Worm (Caenorhabditis elegans): ENCODE measurements around the gene daf-2.
A peak's percentile ranks its signal among the peaks of the same experiment; 100 is the strongest.

Gene daf-2

ce11 chrIII:3067909-3068455 is 27.3 kb upstream of the daf-2 start, which contains the start of gene ubl-1 (continued):
- TF ChIP-seq unc-39 (tag; optimal IDR thresholded peaks at IDR 0.05) (no peak), skn-1 (tag; optimal IDR thresholded peaks at IDR 0.05) (peak; percentile 69), nhr-43 (tag; optimal IDR thresholded peaks at IDR 0.05; ENCODE audit: poor library complexity, severe bottlenecking) (peak; percentile 61), nhr-76 (tag; optimal IDR thresholded peaks at IDR 0.05) (no peak), eor-1 (tag; optimal IDR thresholded peaks at IDR 0.05) (no peak), nhr-11 (tag; optimal IDR thresholded peaks at IDR 0.05) (peak; percentile 41)

ce11 chrIII:3066769-3067168 is 26.1 kb upstream of the daf-2 start:
- TF ChIP-seq nhr-67 (tag; optimal IDR thresholded peaks at IDR 0.05): no peak
- TF ChIP-seq mml-1 (tag; optimal IDR thresholded peaks at IDR 0.05): no peak
- TF ChIP-seq nhr-28 (tag; optimal IDR thresholded peaks at IDR 0.05): no peak
- no peak for TF ChIP-seq unc-39 (tag; optimal IDR thresholded peaks at IDR 0.05)
- TF ChIP-seq nhr-237 (tag; optimal IDR thresholded peaks at IDR 0.05): no peak
- TF ChIP-seq ZK546.5 (tag; optimal IDR thresholded peaks at IDR 0.05): no peak
- TF ChIP-seq nfya-1 (tag; optimal IDR thresholded peaks at IDR 0.05; ENCODE audit: insufficient read depth): no peak
- TF ChIP-seq daf-12 (tag; optimal IDR thresholded peaks at IDR 0.05): no peak
- no peak for TF ChIP-seq nhr-77 (tag; optimal IDR thresholded peaks at IDR 0.05)
- no peak for TF ChIP-seq ceh-28 (tag; optimal IDR thresholded peaks at IDR 0.05)
- no peak for TF ChIP-seq tbx-2 (tag; optimal IDR thresholded peaks at IDR 0.05)
- no peak for TF ChIP-seq aly-2 (tag; optimal IDR thresholded peaks at IDR 0.05)
- no peak for TF ChIP-seq fkh-2 (tag; optimal IDR thresholded peaks at IDR 0.05)
- no peak for TF ChIP-seq ama-1 (optimal IDR thresholded peaks at IDR 0.05)
- TF ChIP-seq mdl-1 (tag; optimal IDR thresholded peaks at IDR 0.05): no peak

ce11 chrIII:3065876-3066509 is 25.3 kb upstream of the daf-2 start:
- TF ChIP-seq nhr-12 (tag; optimal IDR thresholded peaks at IDR 0.05) (no peak), nfya-1 (tag; optimal IDR thresholded peaks at IDR 0.05; ENCODE audit: insufficient read depth) (peak; percentile 66), jun-1 (tag; optimal IDR thresholded peaks at IDR 0.05) (peak; percentile 60), hmg-11 (tag; optimal IDR thresholded peaks at IDR 0.05) (peak; percentile 39), zag-1 (tag; optimal IDR thresholded peaks at IDR 0.05) (no peak), egl-27 (tag; optimal IDR thresholded peaks at IDR 0.05) (no peak), pha-4 (tag; optimal IDR thresholded peaks at IDR 0.05) (peak; percentile 86), pqm-1 (tag; optimal IDR thresholded peaks at IDR 0.05) (peak; percentile 21), elt-2 (tag; optimal IDR thresholded peaks at IDR 0.05) (peak; percentile 27), nhr-23 (tag; optimal IDR thresholded peaks at IDR 0.05) (peak; percentile 70), lsy-12 (tag; optimal IDR thresholded peaks at IDR 0.05) (peak; percentile 46), daf-12 (tag; optimal IDR thresholded peaks at IDR 0.05) (no peak), elt-1 (tag; optimal IDR thresholded peaks at IDR 0.05) (no peak), nhr-25 (tag; optimal IDR thresholded peaks at IDR 0.05) (peak; percentile 5), snpc-4 (tag; optimal IDR thresholded peaks at IDR 0.05) (peak; percentile 74), nhr-43 (tag; optimal IDR thresholded peaks at IDR 0.05; ENCODE audit: poor library complexity, severe bottlenecking) (peak; percentile 61), nhr-11 (tag; optimal IDR thresholded peaks at IDR 0.05) (no peak), lin-39 (tag; optimal IDR thresholded peaks at IDR 0.05) (peak; percentile 35), ceh-28 (tag; optimal IDR thresholded peaks at IDR 0.05) (peak; percentile 61), lin-15B (tag; optimal IDR thresholded peaks at IDR 0.05) (peak; percentile 20), ceh-9 (tag; optimal IDR thresholded peaks at IDR 0.05) (no peak)

- TF ChIP-seq R02D3.7 (tag; optimal IDR thresholded peaks at IDR 0.05) (no peak), nfya-1 (tag; optimal IDR thresholded peaks at IDR 0.05; ENCODE audit: insufficient read depth) (no peak), ztf-11 (tag; optimal IDR thresholded peaks at IDR 0.05) (no peak), ceh-28 (tag; optimal IDR thresholded peaks at IDR 0.05) (no peak), fkh-2 (tag; optimal IDR thresholded peaks at IDR 0.05) (no peak), nhr-77 (tag; optimal IDR thresholded peaks at IDR 0.05) (no peak), lsy-12 (tag; optimal IDR thresholded peaks at IDR 0.05) (no peak), ZK546.5 (tag; optimal IDR thresholded peaks at IDR 0.05) (no peak), pqm-1 (tag; optimal IDR thresholded peaks at IDR 0.05) (no peak), tbx-2 (tag; optimal IDR thresholded peaks at IDR 0.05) (no peak)
Measured at ce11 chrIII:3064566-3064965, 23.9 kb upstream of the daf-2 start.

Measured in whole organism, L3 larva.